Worm (Caenorhabditis elegans): ENCODE measurements around the gene T28F3.8.
A peak's percentile ranks its signal among the peaks of the same experiment; 100 is the strongest.

DNA sequence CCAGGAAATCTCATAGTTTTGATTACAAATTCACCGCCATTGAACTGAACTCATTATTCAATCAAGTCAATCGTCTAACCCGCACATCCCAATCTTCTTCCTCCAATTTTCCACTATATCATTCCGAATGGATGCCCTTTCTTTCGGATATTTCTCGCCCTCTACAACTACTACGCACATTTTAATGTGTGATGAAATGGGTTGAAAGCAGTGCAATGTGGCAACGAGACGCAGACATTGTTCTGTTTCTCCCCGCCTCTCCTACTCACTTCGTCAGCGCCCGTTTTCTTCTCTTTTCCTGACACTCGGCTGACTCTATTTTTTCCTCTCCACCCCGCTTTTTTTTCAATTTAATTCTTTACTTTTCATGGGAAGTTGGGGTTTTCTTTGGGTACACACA, 38.5 kb downstream of the T28F3.8 start:
- TF ChIP-seq ces-1 (GFP tag; optimal IDR thresholded peaks at IDR 0.05) (no peak), nhr-11 (tag; optimal IDR thresholded peaks at IDR 0.05) (no peak), lsy-2 (tag; optimal IDR thresholded peaks at IDR 0.05) (peak in 1 of 2 experiments; percentile 23), hlh-30 (tag; optimal IDR thresholded peaks at IDR 0.05; ENCODE audit: insufficient read depth) (peak; percentile 46), dpl-1 (GFP tag; optimal IDR thresholded peaks at IDR 0.05) (peak; percentile 35), lin-13 (GFP tag; optimal IDR thresholded peaks at IDR 0.05) (peak; percentile 13), unc-130 (GFP tag; optimal IDR thresholded peaks at IDR 0.05) (no peak), pha-4 (GFP tag; IDR thresholded peaks at IDR 0.05) (no peak), pha-4 (tag; optimal IDR thresholded peaks at IDR 0.05) (no peak), egl-43 (GFP tag; IDR thresholded peaks at IDR 0.05) (no peak), nhr-6 (tag; optimal IDR thresholded peaks at IDR 0.05) (no peak), aha-1 (tag) (peak; percentile 97), Y48G9A.11 (GFP tag; IDR thresholded peaks at IDR 0.05) (no peak), lin-39 (tag; optimal IDR thresholded peaks at IDR 0.05) (no peak)
